Fruit fly (Drosophila melanogaster) whole organism, prepupa: Measurements from ENCODE around the gene CG12241.

Experiments
- Blimp-1 ChIP-seq: fragments of 200-800 bp; sonication (Bioruptor generic); optimal IDR thresholded peaks from 3 replicates; lab custom pipeline; 2017; ENCODE audit warnings: missing biosample characterization, missing genetic modification characterization, mild to moderate bottlenecking, moderate library complexity, missing genetic modification reagents
- CG10669 ChIP-seq: fragments of 200-800 bp; sonication (Bioruptor generic); optimal IDR thresholded peaks from 3 replicates; lab custom pipeline; 2018; ENCODE audit warnings: missing biosample characterization, mild to moderate bottlenecking, missing genetic modification characterization, moderate library complexity
- CG11294 ChIP-seq: fragments of 200-800 bp; sonication (Bioruptor generic); IDR thresholded peaks from 2 replicates; pipeline ENCODE4 v1.3.6; 2022; ENCODE audit warnings: missing biosample characterization, missing genetic modification characterization
- CG11762 ChIP-seq: fragments of 200-800 bp; sonication (Bioruptor generic); optimal IDR thresholded peaks from 3 replicates; lab custom pipeline; 2016; ENCODE audit warnings: missing biosample characterization, missing genetic modification characterization; ENCODE audit not compliant: insufficient read depth
- CG15336 ChIP-seq: fragments of 200-800 bp; sonication (Bioruptor generic); IDR thresholded peaks from 2 replicates; pipeline ENCODE4 v1.3.6; 2022; ENCODE audit warnings: missing biosample characterization, missing genetic modification characterization
- CG1621 ChIP-seq: fragments of 200-800 bp; sonication (Bioruptor generic); optimal IDR thresholded peaks from 3 replicates; lab custom pipeline; 2018; ENCODE audit warnings: missing biosample characterization, mild to moderate bottlenecking, missing genetic modification characterization
- CG16779 ChIP-seq: fragments of 200-800 bp; sonication (Bioruptor generic); optimal IDR thresholded peaks from 3 replicates; lab custom pipeline; 2017; ENCODE audit warnings: missing biosample characterization, mild to moderate bottlenecking, missing genetic modification characterization
- CG3032 ChIP-seq: fragments of 200-800 bp; optimal IDR thresholded peaks from 2 replicates; lab custom pipeline; 2019; ENCODE audit warnings: missing biosample characterization, mild to moderate bottlenecking, missing genetic modification characterization, moderate library complexity
- CG32006 ChIP-seq: fragments of 200-800 bp; sonication (Bioruptor generic); optimal IDR thresholded peaks from 3 replicates; lab custom pipeline; 2017; ENCODE audit warnings: missing biosample characterization, mild to moderate bottlenecking, missing genetic modification characterization
- CG34406 ChIP-seq: fragments of 200-800 bp; sonication (Bioruptor generic); optimal IDR thresholded peaks from 3 replicates; lab custom pipeline; 2016; ENCODE audit warnings: missing biosample characterization, missing genetic modification characterization
- CG3919 ChIP-seq: fragments of 200-800 bp; sonication (Bioruptor generic); optimal IDR thresholded peaks from 3 replicates; lab custom pipeline; 2016; ENCODE audit warnings: missing biosample characterization, missing genetic modification characterization
- CG6163 ChIP-seq: fragments of 200-800 bp; sonication (Bioruptor generic); IDR thresholded peaks from 3 replicates; pipeline ENCODE4 v1.3.6; 2022; ENCODE audit warnings: missing biosample characterization, missing genetic modification characterization
- CG6792 ChIP-seq: fragments of 200-800 bp; sonication (Bioruptor generic); optimal IDR thresholded peaks from 3 replicates; lab custom pipeline; 2016; ENCODE audit warnings: missing biosample characterization, missing genetic modification characterization
- CG6808 ChIP-seq: fragments of 200-800 bp; sonication (Bioruptor generic); optimal IDR thresholded peaks from 3 replicates; lab custom pipeline; 2017; ENCODE audit warnings: missing biosample characterization, missing genetic modification characterization, mild to moderate bottlenecking, moderate library complexity, missing genetic modification reagents
- CG6854 ChIP-seq: fragments of 200-800 bp; sonication (Bioruptor generic); optimal IDR thresholded peaks from 2 replicates; lab custom pipeline; 2017; ENCODE audit warnings: missing biosample characterization, mild to moderate bottlenecking, missing genetic modification characterization
- CG8319 ChIP-seq: fragments of 200-800 bp; sonication (Bioruptor generic); optimal IDR thresholded peaks from 3 replicates; lab custom pipeline; 2016; ENCODE audit warnings: missing biosample characterization, missing genetic modification characterization
- CG8632 ChIP-seq: fragments of 200-800 bp; sonication (Bioruptor generic); optimal IDR thresholded peaks from 3 replicates; lab custom pipeline; 2016; ENCODE audit warnings: missing biosample characterization, missing genetic modification characterization
- CG9139 ChIP-seq: fragments of 200-800 bp; sonication (Bioruptor generic); optimal IDR thresholded peaks from 3 replicates; lab custom pipeline; 2017; ENCODE audit warnings: missing biosample characterization, mild to moderate bottlenecking, missing genetic modification characterization
- Eip75B ChIP-seq: fragments of 200-800 bp; sonication (Bioruptor generic); optimal IDR thresholded peaks from 3 replicates; lab custom pipeline; 2016; ENCODE audit warnings: missing biosample characterization, missing genetic modification characterization
- Eip78C ChIP-seq: fragments of 200-800 bp; sonication (Bioruptor generic); peaks from one replicate; lab custom pipeline; 2016; ENCODE audit warnings: missing biosample characterization, missing genetic modification characterization
- Eip93F ChIP-seq: fragments of 200-800 bp; sonication (Bioruptor generic); optimal IDR thresholded peaks from 2 replicates; lab custom pipeline; 2016; ENCODE audit warnings: missing biosample characterization, mild to moderate bottlenecking, missing genetic modification characterization
- Ets96B ChIP-seq: fragments of 200-800 bp; optimal IDR thresholded peaks from 2 replicates; lab custom pipeline; 2019; ENCODE audit warnings: missing biosample characterization, mild to moderate bottlenecking, missing genetic modification characterization, moderate library complexity
- Hr38 ChIP-seq: sonication (Bioruptor generic); optimal IDR thresholded peaks from 2 replicates; lab custom pipeline; 2016; ENCODE audit warnings: missing biosample characterization, missing genetic modification characterization
- Hr39 ChIP-seq: fragments of 200-800 bp; sonication (Bioruptor generic); optimal IDR thresholded peaks from 2 replicates; lab custom pipeline; 2016; ENCODE audit warnings: missing biosample characterization, missing genetic modification characterization
- Lpt ChIP-seq: fragments of 200-800 bp; sonication (Bioruptor generic); optimal IDR thresholded peaks from 3 replicates; lab custom pipeline; 2016; ENCODE audit warnings: missing biosample characterization, missing genetic modification characterization
- Met ChIP-seq: fragments of 200-800 bp; sonication (Bioruptor generic); optimal IDR thresholded peaks from 3 replicates; lab custom pipeline; 2016; ENCODE audit warnings: missing biosample characterization, missing genetic modification characterization
- OdsH ChIP-seq: fragments of 200-800 bp; sonication (Bioruptor generic); optimal IDR thresholded peaks from 3 replicates; lab custom pipeline; 2016; ENCODE audit warnings: missing biosample characterization, missing genetic modification characterization
- Smox ChIP-seq: fragments of 200-800 bp; sonication (Bioruptor generic); optimal IDR thresholded peaks from 3 replicates; lab custom pipeline; 2016; ENCODE audit warnings: missing biosample characterization, missing genetic modification characterization
- Sox102F ChIP-seq: fragments of 200-800 bp; sonication (Bioruptor generic); optimal IDR thresholded peaks from 2 replicates; lab custom pipeline; 2016; ENCODE audit warnings: missing biosample characterization, mild to moderate bottlenecking, missing genetic modification characterization
- Sox14 ChIP-seq: fragments of 200-800 bp; sonication (Bioruptor generic); optimal IDR thresholded peaks from 3 replicates; lab custom pipeline; 2016; ENCODE audit warnings: missing biosample characterization, missing genetic modification characterization
- Sox15 ChIP-seq: fragments of 200-800 bp; sonication (Bioruptor generic); optimal IDR thresholded peaks from 3 replicates; lab custom pipeline; 2016; ENCODE audit warnings: missing biosample characterization, missing genetic modification characterization
- achi ChIP-seq: fragments of 200-800 bp; sonication (Bioruptor generic); optimal IDR thresholded peaks from 3 replicates; lab custom pipeline; 2016; ENCODE audit warnings: missing biosample characterization, missing genetic modification characterization
- acj6 ChIP-seq: fragments of 200-800 bp; sonication (Bioruptor generic); optimal IDR thresholded peaks from 3 replicates; lab custom pipeline; 2016; ENCODE audit warnings: missing biosample characterization, missing genetic modification characterization
- dac ChIP-seq: fragments of 200-800 bp; sonication (Bioruptor generic); optimal IDR thresholded peaks from 2 replicates; lab custom pipeline; 2017; ENCODE audit warnings: missing biosample characterization, mild to moderate bottlenecking, missing genetic modification characterization
- dsx ChIP-seq: fragments of 200-800 bp; optimal IDR thresholded peaks from 3 replicates; lab custom pipeline; 2019; ENCODE audit warnings: missing biosample characterization, mild to moderate bottlenecking, missing genetic modification characterization, moderate library complexity; ENCODE audit not compliant: poor library complexity, severe bottlenecking
- eg ChIP-seq: fragments of 200-800 bp; sonication (Bioruptor generic); IDR thresholded peaks from 3 replicates; pipeline ENCODE4 v1.3.6; 2022; ENCODE audit warnings: missing biosample characterization, missing genetic modification characterization
- esn ChIP-seq: fragments of 200-800 bp; sonication (Bioruptor generic); optimal IDR thresholded peaks from 2 replicates; lab custom pipeline; 2016; ENCODE audit warnings: missing biosample characterization, mild to moderate bottlenecking, missing genetic modification characterization, moderate library complexity
- fd59A ChIP-seq: fragments of 200-800 bp; sonication (Bioruptor generic); optimal IDR thresholded peaks from 2 replicates; lab custom pipeline; 2017; ENCODE audit warnings: missing biosample characterization, mild to moderate bottlenecking, missing genetic modification characterization, missing genetic modification reagents
- fd85E ChIP-seq: fragments of 200-800 bp; sonication (Bioruptor generic); optimal IDR thresholded peaks from 3 replicates; lab custom pipeline; 2016; ENCODE audit warnings: missing biosample characterization, missing genetic modification characterization
- pdm3 ChIP-seq: fragments of 200-800 bp; sonication (Bioruptor generic); optimal IDR thresholded peaks from 3 replicates; lab custom pipeline; 2016; ENCODE audit warnings: missing biosample characterization, missing genetic modification characterization
- salr ChIP-seq, 2 experiments: fragments of 200-800 bp; sonication (Bioruptor generic); optimal IDR thresholded peaks; 3 replicates each; lab custom pipeline; 2016 to 2018; ENCODE audit warnings: missing biosample characterization in 2 of 2, missing genetic modification characterization in 2 of 2, mild to moderate bottlenecking in 1 of 2
- spab ChIP-seq: fragments of 200-800 bp; sonication (Bioruptor generic); optimal IDR thresholded peaks from 2 replicates; lab custom pipeline; 2017; ENCODE audit warnings: missing biosample characterization, mild to moderate bottlenecking, missing genetic modification characterization, missing genetic modification reagents
- ss ChIP-seq, 2 experiments: fragments of 200-800 bp; sonication (Bioruptor generic); optimal IDR thresholded peaks; 2 replicates in 1 of 2; 3 replicates in 1 of 2; lab custom pipeline; 2017 to 2018; ENCODE audit warnings: mild to moderate bottlenecking in 2 of 2, missing biosample characterization in 2 of 2, missing genetic modification characterization in 2 of 2, moderate library complexity in 1 of 2
- svp ChIP-seq: fragments of 200-800 bp; sonication (Bioruptor generic); peaks from one replicate; lab custom pipeline; 2016; ENCODE audit warnings: missing biosample characterization, missing genetic modification characterization
- topi ChIP-seq: fragments of 200-800 bp; sonication (Bioruptor generic); optimal IDR thresholded peaks from 3 replicates; lab custom pipeline; 2016; ENCODE audit warnings: missing biosample characterization, missing genetic modification characterization
- vri ChIP-seq: fragments of 200-800 bp; sonication (Bioruptor generic); optimal IDR thresholded peaks from 3 replicates; lab custom pipeline; 2016; ENCODE audit warnings: missing biosample characterization, mild to moderate bottlenecking, missing genetic modification characterization

Gene CG12241

DNA sequence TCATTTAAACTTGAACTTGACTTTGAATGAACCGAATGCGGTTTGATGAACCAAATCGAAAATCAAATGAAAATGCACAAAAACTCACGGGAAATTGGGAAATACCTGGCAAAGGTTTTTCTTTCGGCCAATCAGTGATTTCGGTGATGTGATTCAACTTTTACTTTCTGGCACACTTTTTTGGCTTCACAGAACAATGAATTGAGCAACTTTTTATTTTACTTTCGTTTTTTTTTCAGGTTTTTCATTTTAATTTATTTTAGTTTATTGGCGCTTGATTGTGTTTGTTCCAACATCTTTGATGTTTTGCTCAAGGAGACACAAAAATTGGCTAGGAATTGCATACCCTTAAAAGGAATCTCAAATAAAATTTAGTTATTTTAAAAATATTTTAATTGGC, 37.6 kb upstream of the CG12241 start, which contains the start of gene Mf:
Mf (minus strand) TSS at position 44 of the 400 bp plus-strand sequence.
- no peak for TF ChIP-seq CG6808 (GFP tag; lab: Kevin White, UChicago)
- TF ChIP-seq CG6163 (GFP tag; lab: Robert Waterston, UW): no peak

DNA sequence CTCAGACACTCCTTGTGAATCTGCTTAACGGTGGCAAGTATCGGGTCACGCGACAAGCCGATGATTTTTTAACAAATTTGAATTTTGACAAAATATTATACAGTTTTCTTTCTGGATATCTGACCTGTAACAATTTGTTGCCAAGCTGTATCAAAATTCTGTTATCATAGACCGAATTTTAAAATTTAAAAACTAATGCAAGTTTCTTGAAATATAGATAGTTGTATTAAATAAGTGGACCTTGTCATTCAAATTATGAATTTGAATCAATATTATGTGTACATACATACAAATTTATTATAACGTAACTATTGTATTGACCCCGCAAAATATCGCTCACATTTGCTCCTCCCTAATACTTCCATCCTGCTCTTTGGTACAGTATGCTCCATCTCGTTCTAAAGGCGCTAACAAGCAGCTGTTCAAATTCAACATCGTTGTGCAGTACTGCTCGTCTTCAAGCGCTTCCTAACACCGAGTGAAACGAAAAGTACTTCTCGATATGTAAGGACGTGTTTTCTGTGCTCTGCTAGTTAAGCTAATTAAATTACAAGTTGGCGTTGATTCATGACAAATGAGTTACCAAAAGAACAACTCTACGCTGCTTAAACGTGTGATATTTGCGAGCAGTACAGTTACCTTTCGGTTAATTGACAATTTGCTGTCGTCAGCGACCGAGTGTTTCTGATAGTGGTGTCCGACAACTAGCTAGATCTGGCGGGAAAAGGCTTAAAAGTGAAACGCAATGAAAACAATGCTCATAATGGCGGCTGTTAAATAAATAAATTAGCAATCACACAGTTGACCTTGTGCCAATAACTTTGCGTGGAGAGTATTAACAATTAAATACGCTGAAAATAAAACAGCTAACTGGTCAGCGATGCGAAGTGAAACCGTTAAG, 22.7 kb upstream of the CG12241 start, which contains the start of the genes Kpc1 and CG42542:
Kpc1 (minus strand) TSS at position 77 of the 901 bp plus-strand sequence.
CG42542 (plus strand) TSS at position 465 of the 901 bp plus-strand sequence.
- TF ChIP-seq CG6808 (GFP tag; lab: Kevin White, UChicago) (peak; percentile 2), Ets96B (tag; lab: Kevin White, UChicago) (peak; percentile 45), dac (GFP tag; lab: Kevin White, UChicago) (no peak), topi (GFP tag; lab: Kevin White, UChicago) (peak; percentile 74), Eip78C (GFP tag; lab: Kevin White, UChicago) (peak; percentile 59), CG6854 (GFP tag; lab: Kevin White, UChicago) (no peak), CG11294 (GFP tag; lab: Robert Waterston, UW) (no peak), vri (GFP tag; lab: Kevin White, UChicago) (peak; percentile 59), CG6163 (GFP tag; lab: Robert Waterston, UW) (peak; percentile 29; the same call in 1 of the 3 replicates), salr (GFP tag; optimal IDR thresholded peaks at IDR 0.05; lab: Kevin White, UChicago) (peak; percentile 36 to 53), CG3032 (tag; lab: Kevin White, UChicago) (no peak), Sox15 (GFP tag; lab: Kevin White, UChicago) (peak; percentile 57), CG16779 (tag; lab: Kevin White, UChicago) (no peak), svp (GFP tag; lab: Kevin White, UChicago) (peak; percentile 96), Sox14 (peak; percentile 69), Lpt (GFP tag; lab: Kevin White, UChicago) (peak; percentile 47), CG9139 (GFP tag; lab: Kevin White, UChicago) (no peak), CG10669 (GFP tag; lab: Kevin White, UChicago) (no peak), CG1621 (peak; percentile 3), acj6 (GFP tag; lab: Kevin White, UChicago) (peak; percentile 79), dsx (no peak), pdm3 (GFP tag; lab: Kevin White, UChicago) (peak; percentile 83), Eip75B (GFP tag; lab: Kevin White, UChicago) (peak; percentile 67), CG34406 (GFP tag; lab: Kevin White, UChicago) (peak; percentile 63), fd85E (GFP tag; lab: Kevin White, UChicago) (no peak), Hr38 (GFP tag; lab: Kevin White, UChicago) (no peak), Smox (GFP tag; lab: Kevin White, UChicago) (peak; percentile 78), CG3919 (GFP tag; lab: Kevin White, UChicago) (peak; percentile 73), achi (GFP tag; lab: Kevin White, UChicago) (peak; percentile 71), OdsH (GFP tag; lab: Kevin White, UChicago) (peak; percentile 54), eg (GFP tag; lab: Robert Waterston, UW) (peak; percentile 65; the same call in 2 of the 3 replicates), fd59A (GFP tag; lab: Kevin White, UChicago) (peak; percentile 52), CG32006 (peak; percentile 72), spab (GFP tag; lab: Kevin White, UChicago) (no peak), Met (peak; percentile 81), Sox102F (GFP tag; lab: Kevin White, UChicago) (peak; percentile 69), CG8319 (GFP tag; lab: Kevin White, UChicago) (peak; percentile 31), CG8632 (GFP tag; lab: Kevin White, UChicago) (peak; percentile 62), esn (GFP tag; lab: Kevin White, UChicago) (peak; percentile 80), CG15336 (GFP tag; lab: Robert Waterston, UW) (0 out of 2 replicates have a peak, but pooled peaks have one; percentile 8), Blimp-1 (GFP tag; lab: Kevin White, UChicago) (peak; percentile 86), CG11762 (GFP tag; lab: Kevin White, UChicago) (peak; percentile 25), CG6792 (GFP tag; lab: Kevin White, UChicago) (peak; percentile 69), Eip93F (GFP tag; lab: Kevin White, UChicago) (peak; percentile 32), Hr39 (peak; percentile 81), ss (GFP tag; optimal IDR thresholded peaks at IDR 0.05; lab: Kevin White, UChicago) (peak in 1 of 2 experiments; percentile 32)
